Worm (Caenorhabditis elegans): ENCODE results near the gene tbx-37.

ce11 chrIII:11251718-11252441, 25.0 kb upstream of the tbx-37 start, which contains the start of gene Y47D3A.32:
- TF ChIP-seq tab-1 (GFP tag; IDR thresholded peaks at IDR 0.05) (no peak), cog-1 (tag; optimal IDR thresholded peaks at IDR 0.05) (no peak), ztf-29 (GFP tag; IDR thresholded peaks at IDR 0.05) (no peak), flt-1 (GFP tag; IDR thresholded peaks at IDR 0.05) (no peak), ref-1 (GFP tag; conservative IDR thresholded peaks at IDR 0.05) (no peak)
